Worm (Caenorhabditis elegans): Measurements from ENCODE around the gene abu-13.

DNA sequence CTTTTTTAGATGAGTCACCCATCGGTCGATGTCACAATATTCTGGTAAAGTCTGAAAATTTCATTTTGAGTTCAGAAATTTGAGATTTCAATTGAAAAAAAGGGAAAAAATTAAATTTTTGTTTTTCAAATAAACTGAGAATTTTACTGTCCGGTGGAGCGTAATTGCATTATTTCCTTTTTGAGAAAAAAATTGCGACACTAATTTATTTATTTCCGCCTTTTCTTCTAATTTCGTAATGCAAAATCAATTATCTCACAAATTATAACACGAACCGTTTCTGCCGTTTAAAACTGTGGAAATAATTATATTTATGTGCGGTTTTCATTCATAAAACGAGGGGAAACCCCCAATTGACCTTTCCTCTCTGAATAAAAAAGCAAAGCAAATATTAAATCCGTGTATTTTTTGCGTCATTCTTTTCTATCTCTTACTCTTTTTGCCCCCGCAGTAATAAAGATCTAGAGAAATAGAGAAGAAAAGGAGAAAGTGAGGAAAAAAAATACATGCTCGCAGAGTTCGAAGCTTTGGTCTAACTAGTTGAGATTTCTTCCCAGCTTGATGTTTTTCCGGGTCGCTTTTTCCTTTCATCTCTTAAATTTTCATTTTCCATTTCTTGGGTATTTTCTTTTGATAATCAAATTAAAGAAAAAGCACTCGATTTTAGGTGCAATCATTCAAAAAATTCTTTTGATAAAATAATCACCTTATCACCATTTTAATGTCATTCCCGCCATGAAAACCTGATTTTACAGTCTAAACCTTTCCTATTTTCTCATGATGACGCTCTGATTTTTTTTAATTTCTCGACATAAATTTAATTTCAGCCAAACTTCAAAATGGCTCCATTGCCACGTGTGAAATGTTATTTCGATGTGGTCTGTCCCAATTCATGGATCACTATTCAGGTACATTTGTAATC is 42.4 kb downstream of the abu-13 start, which contains the start of the genes brc-2 and T07E3.3:
- no peak for TF ChIP-seq ama-1 (optimal IDR thresholded peaks at IDR 0.05)
- no peak for TF ChIP-seq tbx-11 (GFP tag; IDR thresholded peaks at IDR 0.05)
- no peak for TF ChIP-seq hmg-4 (GFP tag; optimal IDR thresholded peaks at IDR 0.05)
- TF ChIP-seq tra-4 (tag; optimal IDR thresholded peaks at IDR 0.05), result no peak
- no peak for TF ChIP-seq scrt-1 (GFP tag; IDR thresholded peaks at IDR 0.05)
- no peak for TF ChIP-seq flt-1 (GFP tag; IDR thresholded peaks at IDR 0.05)
- TF ChIP-seq tbx-37 (GFP tag; conservative IDR thresholded peaks at IDR 0.05), result no peak
- TF ChIP-seq ceh-13 (GFP tag; optimal IDR thresholded peaks at IDR 0.05), result no peak
- TF ChIP-seq ceh-36 (tag; optimal IDR thresholded peaks at IDR 0.05), result no peak
- no peak for TF ChIP-seq ets-7 (tag; optimal IDR thresholded peaks at IDR 0.05)
- no peak for TF ChIP-seq sea-1 (GFP tag; conservative IDR thresholded peaks at IDR 0.05)
- TF ChIP-seq pes-1 (GFP tag; IDR thresholded peaks at IDR 0.05), result no peak
- TF ChIP-seq B0310.2 (tag; optimal IDR thresholded peaks at IDR 0.05), result no peak
- TF ChIP-seq aly-1 (tag; optimal IDR thresholded peaks at IDR 0.05), result no peak
